Worm (Caenorhabditis elegans) whole organism, early embryonic: ENCODE results near the gene col-123.

Source experiments
- B0310.2 ChIP-seq: sonication (generic microtip); optimal IDR thresholded peaks from 2 replicates; lab custom pipeline; 2016; ENCODE audit warnings: mild to moderate bottlenecking, missing genetic modification characterization, missing compliant biosample characterization
- F13C5.2 ChIP-seq: sonication (generic microtip); optimal IDR thresholded peaks from 2 replicates; lab custom pipeline; 2017; ENCODE audit warnings: mild to moderate bottlenecking, missing genetic modification characterization, inconsistent platforms, missing compliant biosample characterization
- aly-1 ChIP-seq: sonication (generic microtip); optimal IDR thresholded peaks from 2 replicates; lab custom pipeline; 2016; ENCODE audit warnings: missing genetic modification characterization, missing compliant biosample characterization
- ama-1 ChIP-seq: fragments of 150-350 bp; optimal IDR thresholded peaks from 2 replicates; lab custom pipeline; 2014
- ceh-13 ChIP-seq: fragments of 200-800 bp; sonication (Bioruptor generic); optimal IDR thresholded peaks from 2 replicates; lab custom pipeline; 2018; ENCODE audit warnings: mild to moderate bottlenecking, missing genetic modification characterization, missing compliant biosample characterization
- ceh-36 ChIP-seq: sonication (generic microtip); optimal IDR thresholded peaks from 2 replicates; lab custom pipeline; 2016; ENCODE audit warnings: missing genetic modification characterization, inconsistent platforms, missing compliant biosample characterization
- ets-7 ChIP-seq: sonication (generic microtip); optimal IDR thresholded peaks from 2 replicates; lab custom pipeline; 2016; ENCODE audit warnings: missing genotype, missing genetic modification characterization, missing compliant biosample characterization
- flt-1 ChIP-seq: fragments of 200-800 bp; sonication (Bioruptor generic); IDR thresholded peaks from 2 replicates; pipeline ENCODE4 v1.3.6; 2022; ENCODE audit warnings: missing genetic modification characterization, missing compliant biosample characterization
- hmbx-1 ChIP-seq: sonication (generic microtip); optimal IDR thresholded peaks from 2 replicates; lab custom pipeline; 2016; ENCODE audit warnings: mild to moderate bottlenecking, missing genetic modification characterization, missing compliant biosample characterization
- hmg-4 ChIP-seq: fragments of 200-800 bp; sonication (Bioruptor generic); optimal IDR thresholded peaks from 2 replicates; lab custom pipeline; 2018; ENCODE audit warnings: mild to moderate bottlenecking, missing genetic modification characterization, missing compliant biosample characterization
- hnd-1 ChIP-seq: sonication (generic microtip); optimal IDR thresholded peaks from 2 replicates; lab custom pipeline; 2016; ENCODE audit warnings: missing genetic modification characterization, missing compliant biosample characterization
- pes-1 ChIP-seq: fragments of 200-800 bp; sonication (Bioruptor generic); IDR thresholded peaks from 2 replicates; pipeline ENCODE4 v1.3.6; 2022; ENCODE audit warnings: missing genetic modification reagents, missing genetic modification characterization, missing compliant biosample characterization
- scrt-1 ChIP-seq: fragments of 200-800 bp; sonication (Bioruptor generic); IDR thresholded peaks from 2 replicates; pipeline ENCODE4 v1.3.6; 2022; ENCODE audit warnings: missing genetic modification characterization, missing compliant biosample characterization
- sea-1 ChIP-seq: fragments of 200-800 bp; sonication (Bioruptor generic); conservative IDR thresholded peaks from 2 replicates; pipeline ENCODE4 v1.3.6; 2022; ENCODE audit warnings: missing genetic modification characterization, missing compliant biosample characterization
- tbx-11 ChIP-seq: fragments of 200-800 bp; sonication (Bioruptor generic); IDR thresholded peaks from 2 replicates; pipeline ENCODE4 v1.3.6; 2022; ENCODE audit warnings: missing genetic modification characterization, missing compliant biosample characterization
- tbx-37 ChIP-seq: fragments of 200-800 bp; sonication (Bioruptor generic); conservative IDR thresholded peaks from 2 replicates; pipeline ENCODE4 v1.3.6; 2022; ENCODE audit warnings: missing genetic modification reagents, missing genetic modification characterization, missing compliant biosample characterization
- tra-4 ChIP-seq: sonication (generic microtip); optimal IDR thresholded peaks from 2 replicates; lab custom pipeline; 2017; ENCODE audit warnings: missing genetic modification characterization, missing compliant biosample characterization

Gene col-123

DNA sequence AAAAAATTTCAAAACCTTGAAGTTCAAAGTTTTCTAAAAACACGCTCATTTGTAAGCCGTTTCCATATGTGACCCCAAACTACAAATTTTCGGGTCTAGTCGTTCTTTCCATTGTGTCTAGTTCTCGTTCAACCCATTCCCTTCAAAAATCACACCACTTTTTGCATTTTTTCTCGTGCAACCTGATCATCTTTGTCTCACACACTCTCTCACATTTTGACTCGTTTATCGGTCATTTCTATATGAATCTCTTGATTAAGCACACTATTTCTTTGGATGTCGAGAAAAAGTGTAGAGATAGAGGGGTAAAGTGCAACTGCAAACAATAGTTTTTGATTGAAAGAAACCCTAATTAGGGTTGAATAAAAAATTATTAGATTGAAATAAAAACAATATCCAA lies 18.2 kb upstream of the col-123 start:
- TF ChIP-seq flt-1 (GFP tag; lab: Robert Waterston, UW) = no peak
- TF ChIP-seq ceh-36 (tag; lab: Kevin White, UChicago) = no peak
- TF ChIP-seq ama-1 (lab: Kevin White, UChicago) = no peak
- no peak for TF ChIP-seq hmg-4 (GFP tag; lab: Kevin White, UChicago)
- no peak for TF ChIP-seq scrt-1 (GFP tag; lab: Robert Waterston, UW)
- TF ChIP-seq ets-7 (tag; lab: Kevin White, UChicago) = no peak
- TF ChIP-seq aly-1 = no peak
- TF ChIP-seq sea-1 = no peak
- TF ChIP-seq hmbx-1 (tag; lab: Kevin White, UChicago) = no peak
- no peak for TF ChIP-seq tbx-37 (GFP tag; lab: Robert Waterston, UW)
- no peak for TF ChIP-seq F13C5.2 (tag; lab: Kevin White, UChicago)
- no peak for TF ChIP-seq tbx-11 (GFP tag; lab: Robert Waterston, UW)
- no peak for TF ChIP-seq ceh-13
- TF ChIP-seq pes-1 (GFP tag; lab: Robert Waterston, UW) = no peak

DNA sequence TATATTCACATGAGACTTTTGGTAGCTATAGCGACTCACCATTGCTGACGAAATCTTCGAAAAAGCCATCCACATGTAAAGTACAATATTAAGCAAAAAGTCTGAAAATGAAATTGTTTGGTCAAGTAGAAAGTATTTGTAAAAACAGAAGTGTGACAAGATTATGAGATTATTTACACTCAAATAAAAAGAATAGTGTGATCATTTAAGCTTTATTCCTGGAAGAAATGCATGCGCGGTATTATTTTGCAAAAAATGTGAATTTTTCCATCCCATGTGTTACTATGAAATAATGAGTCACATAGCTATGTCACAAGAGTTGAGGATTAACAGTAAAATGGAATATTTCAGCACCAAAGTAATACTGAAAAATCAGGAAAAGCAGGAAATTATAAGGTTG lies 11.1 kb upstream of the col-123 start, which contains the start of gene dct-15:
dct-15 (minus strand) TSS at position 101 of the 400 bp plus-strand sequence.
- TF ChIP-seq ceh-36 (tag; lab: Kevin White, UChicago) = no peak
- TF ChIP-seq hmg-4 (GFP tag; lab: Kevin White, UChicago) = no peak
- no peak for TF ChIP-seq scrt-1 (GFP tag; lab: Robert Waterston, UW)
- no peak for TF ChIP-seq tra-4 (tag; lab: Kevin White, UChicago)
- TF ChIP-seq ama-1 (lab: Kevin White, UChicago) = no peak
- no peak for TF ChIP-seq ceh-13
- no peak for TF ChIP-seq F13C5.2 (tag; lab: Kevin White, UChicago)
- TF ChIP-seq tbx-11 (GFP tag; lab: Robert Waterston, UW) = no peak
- TF ChIP-seq ets-7 (tag; lab: Kevin White, UChicago) = no peak
- TF ChIP-seq sea-1 = no peak
- no peak for TF ChIP-seq hmbx-1 (tag; lab: Kevin White, UChicago)
- no peak for TF ChIP-seq aly-1
- no peak for TF ChIP-seq tbx-37 (GFP tag; lab: Robert Waterston, UW)
- TF ChIP-seq B0310.2 (tag; lab: Kevin White, UChicago) = no peak
- no peak for TF ChIP-seq pes-1 (GFP tag; lab: Robert Waterston, UW)
- TF ChIP-seq flt-1 (GFP tag; lab: Robert Waterston, UW) = no peak
- no peak for TF ChIP-seq hnd-1 (tag; lab: Kevin White, UChicago)

DNA sequence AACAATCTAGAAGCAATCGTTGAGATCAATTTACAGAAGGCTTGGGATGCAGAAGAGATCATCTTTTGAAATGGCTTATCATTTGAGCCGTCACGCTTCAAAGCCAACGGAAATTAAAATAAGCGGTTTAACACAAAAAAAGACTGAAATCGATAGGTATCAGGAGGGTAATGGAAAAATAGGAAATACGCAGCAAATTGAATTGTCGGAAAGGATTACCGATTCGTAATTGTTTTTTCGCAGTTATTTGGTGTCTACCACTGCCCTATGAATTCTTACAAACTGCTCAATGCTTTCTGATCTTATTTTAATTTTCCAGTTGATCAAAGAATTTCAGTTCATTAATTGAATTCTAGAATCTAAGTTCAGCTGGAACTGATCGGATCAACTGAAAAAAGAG lies 10.2 kb upstream of the col-123 start:
- TF ChIP-seq ceh-13 = no peak
- no peak for TF ChIP-seq F13C5.2 (tag; lab: Kevin White, UChicago)
- TF ChIP-seq tra-4 (tag; lab: Kevin White, UChicago) = no peak
- no peak for TF ChIP-seq B0310.2 (tag; lab: Kevin White, UChicago)
- no peak for TF ChIP-seq tbx-37 (GFP tag; lab: Robert Waterston, UW)
- no peak for TF ChIP-seq ama-1 (lab: Kevin White, UChicago)
- TF ChIP-seq tbx-11 (GFP tag; lab: Robert Waterston, UW) = no peak
- no peak for TF ChIP-seq sea-1
- TF ChIP-seq scrt-1 (GFP tag; lab: Robert Waterston, UW) = no peak
- TF ChIP-seq aly-1 = no peak
- no peak for TF ChIP-seq pes-1 (GFP tag; lab: Robert Waterston, UW)
- TF ChIP-seq flt-1 (GFP tag; lab: Robert Waterston, UW) = no peak
- no peak for TF ChIP-seq ceh-36 (tag; lab: Kevin White, UChicago)
- TF ChIP-seq hnd-1 (tag; lab: Kevin White, UChicago) = no peak
- TF ChIP-seq hmbx-1 (tag; lab: Kevin White, UChicago) = no peak
- no peak for TF ChIP-seq ets-7 (tag; lab: Kevin White, UChicago)

DNA sequence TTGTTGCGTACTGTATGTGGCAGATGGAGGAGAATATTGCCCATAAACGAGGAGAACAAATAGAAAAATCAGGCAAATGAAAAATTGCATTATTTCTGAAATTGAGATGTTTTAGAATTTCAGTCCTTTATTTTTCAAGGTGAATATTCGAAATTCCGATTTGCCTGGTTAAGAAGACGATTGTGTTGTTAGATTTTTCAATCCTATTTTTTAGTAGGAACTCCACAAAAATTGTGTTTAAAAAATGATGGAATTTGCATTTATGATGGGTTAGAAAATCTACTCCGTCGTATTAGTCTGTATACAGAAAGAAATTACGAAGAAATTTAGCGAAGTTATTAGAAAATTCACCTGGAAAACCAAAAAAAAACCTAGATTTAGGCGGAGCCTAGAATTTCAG lies 6.3 kb upstream of the col-123 start, which contains the start of gene egl-20:
egl-20 (minus strand) TSS at position 101 of the 400 bp plus-strand sequence.
- no peak for TF ChIP-seq pes-1 (GFP tag; lab: Robert Waterston, UW)
- TF ChIP-seq aly-1 = no peak
- TF ChIP-seq tra-4 (tag; lab: Kevin White, UChicago) = no peak
- no peak for TF ChIP-seq flt-1 (GFP tag; lab: Robert Waterston, UW)
- no peak for TF ChIP-seq hmbx-1 (tag; lab: Kevin White, UChicago)
- no peak for TF ChIP-seq scrt-1 (GFP tag; lab: Robert Waterston, UW)
- no peak for TF ChIP-seq ceh-13
- TF ChIP-seq sea-1 = no peak
- TF ChIP-seq tbx-37 (GFP tag; lab: Robert Waterston, UW) = no peak
- TF ChIP-seq ceh-36 (tag; lab: Kevin White, UChicago) = no peak
- no peak for TF ChIP-seq hmg-4 (GFP tag; lab: Kevin White, UChicago)
- no peak for TF ChIP-seq ama-1 (lab: Kevin White, UChicago)
- no peak for TF ChIP-seq F13C5.2 (tag; lab: Kevin White, UChicago)
- TF ChIP-seq ets-7 (tag; lab: Kevin White, UChicago) = no peak
- TF ChIP-seq tbx-11 (GFP tag; lab: Robert Waterston, UW) = no peak
- no peak for TF ChIP-seq hnd-1 (tag; lab: Kevin White, UChicago)
- TF ChIP-seq B0310.2 (tag; lab: Kevin White, UChicago) = no peak

DNA sequence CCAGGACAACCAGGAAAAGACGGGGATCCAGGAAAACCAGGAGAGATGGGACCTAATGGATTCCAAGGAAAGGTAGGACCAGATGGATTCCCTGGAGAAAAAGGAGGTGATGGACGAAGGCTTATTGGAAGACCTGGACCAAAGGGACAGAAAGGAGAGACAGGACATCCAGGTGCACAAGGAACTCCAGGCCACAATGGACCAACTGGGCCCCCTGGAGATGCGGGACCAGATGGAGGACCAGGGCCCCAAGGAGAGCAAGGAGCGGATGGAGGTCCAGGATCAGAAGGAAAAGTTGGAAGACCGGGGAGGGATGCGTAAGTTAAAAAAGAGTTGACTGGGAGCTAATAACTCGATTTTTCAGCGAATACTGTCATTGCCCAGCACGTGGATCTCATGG lies 864 bp downstream of the col-123 start:
- TF ChIP-seq hnd-1 (tag; lab: Kevin White, UChicago) = no peak
- TF ChIP-seq aly-1 = no peak
- TF ChIP-seq tbx-11 (GFP tag; lab: Robert Waterston, UW) = no peak
- no peak for TF ChIP-seq F13C5.2 (tag; lab: Kevin White, UChicago)
- TF ChIP-seq ets-7 (tag; lab: Kevin White, UChicago) = no peak
- no peak for TF ChIP-seq hmbx-1 (tag; lab: Kevin White, UChicago)
- TF ChIP-seq B0310.2 (tag; lab: Kevin White, UChicago) = no peak
- TF ChIP-seq scrt-1 (GFP tag; lab: Robert Waterston, UW) = no peak
- TF ChIP-seq flt-1 (GFP tag; lab: Robert Waterston, UW) = no peak
- no peak for TF ChIP-seq tra-4 (tag; lab: Kevin White, UChicago)
- no peak for TF ChIP-seq pes-1 (GFP tag; lab: Robert Waterston, UW)

DNA sequence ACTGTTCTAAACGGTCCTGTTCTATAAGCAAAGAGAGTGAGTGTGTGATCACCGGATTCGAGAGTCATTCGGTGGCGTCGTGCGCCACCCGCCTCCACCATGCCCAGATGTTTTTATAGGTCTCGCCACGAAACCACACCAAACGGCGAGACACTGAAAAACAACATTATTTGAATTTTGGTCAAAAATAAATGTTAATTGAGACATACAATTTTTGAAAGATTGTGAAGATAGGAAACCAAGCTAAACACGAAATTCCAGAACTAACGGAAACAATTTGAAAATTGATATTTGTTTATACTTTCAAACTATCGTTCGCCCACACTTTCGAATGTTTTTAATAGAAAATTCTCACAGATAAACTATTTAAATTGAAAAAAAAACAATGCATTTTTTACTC lies 2.8 kb downstream of the col-123 start, which contains the start of gene catp-6:
catp-6 (minus strand) TSS at position 101 of the 400 bp plus-strand sequence.
- TF ChIP-seq ceh-36 (tag; lab: Kevin White, UChicago) (no peak), tbx-11 (GFP tag; lab: Robert Waterston, UW) (no peak), hmg-4 (GFP tag; lab: Kevin White, UChicago) (no peak), ets-7 (tag; lab: Kevin White, UChicago) (no peak), ama-1 (lab: Kevin White, UChicago) (no peak), sea-1 (no peak), tra-4 (tag; lab: Kevin White, UChicago) (no peak), scrt-1 (GFP tag; lab: Robert Waterston, UW) (no peak), B0310.2 (tag; lab: Kevin White, UChicago) (no peak), F13C5.2 (tag; lab: Kevin White, UChicago) (no peak), flt-1 (GFP tag; lab: Robert Waterston, UW) (no peak), ceh-13 (no peak), hmbx-1 (tag; lab: Kevin White, UChicago) (no peak), hnd-1 (tag; lab: Kevin White, UChicago) (no peak)
